Fruit fly (Drosophila melanogaster): ENCODE measurements around the gene CG5026.

The CG5026 gene

DNA sequence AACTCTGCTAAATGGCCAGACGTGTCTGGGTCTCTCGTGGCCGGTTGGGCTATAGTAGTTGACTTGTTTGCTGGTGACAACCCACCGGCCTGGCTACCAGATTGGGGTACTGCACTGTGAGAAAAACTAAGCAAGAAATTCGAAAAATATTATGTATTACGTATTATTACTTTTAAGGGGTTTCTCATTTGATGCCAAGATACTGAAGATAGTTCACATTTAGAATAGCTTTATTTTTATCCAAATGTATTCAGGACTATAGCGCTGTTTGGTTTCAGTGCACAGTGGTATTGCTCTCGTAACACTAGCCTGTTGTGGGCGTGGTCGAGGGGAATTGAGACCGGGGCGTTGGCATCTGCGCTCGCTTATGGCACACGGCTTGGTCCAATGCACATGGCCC is 47.6 kb upstream of the CG5026 start (continued):
- TF ChIP-seq disco-r (GFP tag; optimal IDR thresholded peaks at IDR 0.05) = no peak
- TF ChIP-seq CG9437 (GFP tag; optimal IDR thresholded peaks at IDR 0.05) = peak; percentile 17
- TF ChIP-seq ara (GFP tag; IDR thresholded peaks at IDR 0.05) = peak; percentile 54; the same call in 1 of the 2 replicates
- TF ChIP-seq CG2875 (GFP tag; optimal IDR thresholded peaks at IDR 0.05) = peak; percentile 56
- no peak for TF ChIP-seq hb (GFP tag; IDR thresholded peaks at IDR 0.05; ENCODE audit: partially characterized antibody)
- TF ChIP-seq CG7556 (GFP tag; optimal IDR thresholded peaks at IDR 0.05) = peak; percentile 52
- TF ChIP-seq danr (GFP tag; IDR thresholded peaks at IDR 0.05) = peak; percentile 47; the same call in 1 of the 2 replicates
- peak; percentile 12 for TF ChIP-seq CG1647 (GFP tag; optimal IDR thresholded peaks at IDR 0.05)
- TF ChIP-seq ERR (GFP tag; optimal IDR thresholded peaks at IDR 0.05) = no peak
- peak; percentile 36; the same call in 1 of the 2 replicates for TF ChIP-seq MBD-R2 (GFP tag; IDR thresholded peaks at IDR 0.05)
- TF ChIP-seq D19B (GFP tag; optimal IDR thresholded peaks at IDR 0.05) = no peak
- no peak for TF ChIP-seq CG17612 (GFP tag; IDR thresholded peaks at IDR 0.05)
- TF ChIP-seq CG11723 (GFP tag; optimal IDR thresholded peaks at IDR 0.05) = peak; percentile 50
- peak; percentile 74 for TF ChIP-seq CG10147 (GFP tag; optimal IDR thresholded peaks at IDR 0.05)
- no peak for TF ChIP-seq Dll (GFP tag; IDR thresholded peaks at IDR 0.05; ENCODE audit: partially characterized antibody)
- peak; percentile 46 for TF ChIP-seq odd (GFP tag; optimal IDR thresholded peaks at IDR 0.05)
- no peak for TF ChIP-seq repo (GFP tag; optimal IDR thresholded peaks at IDR 0.05)
- no peak for TF ChIP-seq pros (GFP tag; optimal IDR thresholded peaks at IDR 0.05)
- TF ChIP-seq CG6654 (GFP tag; optimal IDR thresholded peaks at IDR 0.05) = peak; percentile 26
- no peak for TF ChIP-seq CG2199 (GFP tag; IDR thresholded peaks at IDR 0.05)
- TF ChIP-seq CG5245 (GFP tag; optimal IDR thresholded peaks at IDR 0.05) = peak; percentile 36
- TF ChIP-seq slou (GFP tag; optimal IDR thresholded peaks at IDR 0.05) = no peak
- TF ChIP-seq ap (GFP tag; IDR thresholded peaks at IDR 0.05) = peak; percentile 76
- no peak for TF ChIP-seq HLHmδ (GFP tag; optimal IDR thresholded peaks at IDR 0.05)
- peak; percentile 26; the same call in 2 of the 3 replicates for TF ChIP-seq croc (GFP tag; conservative IDR thresholded peaks at IDR 0.05)
- TF ChIP-seq CG32767 (GFP tag; IDR thresholded peaks at IDR 0.05) = no peak
- no peak for TF ChIP-seq BEAF-32 (GFP tag; optimal IDR thresholded peaks at IDR 0.05)
- TF ChIP-seq ssp (GFP tag; IDR thresholded peaks at IDR 0.05) = 0 out of 2 replicates have a peak, but pooled peaks have one; percentile 35

DNA sequence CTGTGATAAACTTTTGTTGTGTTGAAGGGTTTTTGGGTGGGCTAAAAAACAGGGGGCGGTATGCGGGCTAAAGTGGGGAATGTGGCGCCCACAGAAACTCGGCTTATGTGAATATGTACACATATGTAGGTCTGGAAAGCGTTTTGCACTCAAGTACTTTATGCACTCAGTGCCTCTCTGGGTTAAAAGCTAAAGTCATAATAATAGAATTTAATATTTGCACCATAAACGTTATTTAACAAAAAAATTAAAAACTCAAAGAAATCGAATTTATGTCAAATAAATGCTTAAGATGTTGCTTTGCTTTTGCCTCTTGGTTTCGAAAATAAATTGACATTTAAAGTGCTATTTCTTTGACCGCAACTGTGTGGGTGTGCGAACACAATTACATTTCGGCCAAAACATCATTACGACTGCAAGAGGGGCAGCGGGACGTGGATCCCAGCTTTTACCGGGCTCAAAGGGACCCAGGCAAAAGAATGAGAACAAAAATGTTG is 43.9 kb upstream of the CG5026 start:
- TF ChIP-seq Fer3 (tag; optimal IDR thresholded peaks at IDR 0.05) (no peak), lmd (GFP tag; IDR thresholded peaks at IDR 0.05) (no peak), Med (GFP tag) (peak; percentile 37), ab (GFP tag; optimal IDR thresholded peaks at IDR 0.05) (no peak), CG3281 (GFP tag; optimal IDR thresholded peaks at IDR 0.05) (no peak), Drgx (GFP tag; IDR thresholded peaks at IDR 0.05) (peak; percentile 49), Hr51 (GFP tag; optimal IDR thresholded peaks at IDR 0.05) (peak in 1 of 2 experiments; percentile 8), sens (GFP tag) (peak; percentile 68), cad (GFP tag; optimal IDR thresholded peaks at IDR 0.05) (no peak), B-H2 (GFP tag; optimal IDR thresholded peaks at IDR 0.05) (no peak), hkb (optimal IDR thresholded peaks at IDR 0.05) (no peak), hkb (GFP tag; IDR thresholded peaks at IDR 0.05) (0 out of 2 replicates have a peak, but pooled peaks have one; percentile 34)

DNA sequence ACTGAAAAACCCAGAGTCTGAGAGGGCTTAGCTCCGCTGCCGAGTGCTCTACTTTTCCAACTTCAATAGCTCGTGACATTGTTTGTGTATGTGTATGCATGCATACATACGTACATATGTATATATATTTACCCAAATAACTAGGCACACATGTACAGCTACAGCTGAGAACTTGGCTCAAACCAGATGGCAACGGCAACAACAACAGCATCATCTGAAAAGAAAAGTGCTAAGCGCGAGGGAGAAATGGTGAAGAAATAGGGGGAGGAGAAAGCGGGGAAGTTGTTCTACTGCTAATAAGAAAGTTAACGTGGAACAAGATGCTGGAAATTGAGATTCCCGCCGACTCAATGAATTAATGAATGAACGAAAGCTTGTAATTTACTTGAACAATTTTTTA is 43.3 kb upstream of the CG5026 start:
- TF ChIP-seq zfh1 (GFP tag; IDR thresholded peaks at IDR 0.05) = no peak
- no peak for TF ChIP-seq dm (GFP tag; optimal IDR thresholded peaks at IDR 0.05)
- peak; percentile 46 for TF ChIP-seq cg (GFP tag; optimal IDR thresholded peaks at IDR 0.05)
- no peak for TF ChIP-seq lbe (GFP tag; optimal IDR thresholded peaks at IDR 0.05)
- TF ChIP-seq lilli (GFP tag; optimal IDR thresholded peaks at IDR 0.05) = no peak
- TF ChIP-seq CG13624 (GFP tag; optimal IDR thresholded peaks at IDR 0.05) = no peak
- TF ChIP-seq gfzf (GFP tag; optimal IDR thresholded peaks at IDR 0.05) = no peak
- TF ChIP-seq toy (GFP tag; IDR thresholded peaks at IDR 0.05) = no peak
- TF ChIP-seq ci (GFP tag; IDR thresholded peaks at IDR 0.05) = no peak
- no peak for TF ChIP-seq CG13287 (GFP tag; IDR thresholded peaks at IDR 0.05; ENCODE audit: partially characterized antibody)
- TF ChIP-seq Opbp (GFP tag; IDR thresholded peaks at IDR 0.05; ENCODE audit: partially characterized antibody) = no peak
- TF ChIP-seq CG10979 (tag; optimal IDR thresholded peaks at IDR 0.05) = no peak
